Worm (Caenorhabditis elegans): Measurements from ENCODE around the gene hal-2.

ce11 chrIII:10064140-10064539, 24.6 kb downstream of the hal-2 start, which contains the start of gene ekl-6:
- TF ChIP-seq dmd-4 (tag; optimal IDR thresholded peaks at IDR 0.05; ENCODE audit: borderline replicate concordance) (no peak), fkh-6 (tag; optimal IDR thresholded peaks at IDR 0.05) (no peak), nhr-11 (tag; optimal IDR thresholded peaks at IDR 0.05) (no peak), ttx-3 (tag; optimal IDR thresholded peaks at IDR 0.05) (no peak), ceh-45 (GFP tag; IDR thresholded peaks at IDR 0.05) (no peak)
